Fruit fly (Drosophila melanogaster): Measurements from ENCODE around the gene Jasper.

The Jasper gene

DNA sequence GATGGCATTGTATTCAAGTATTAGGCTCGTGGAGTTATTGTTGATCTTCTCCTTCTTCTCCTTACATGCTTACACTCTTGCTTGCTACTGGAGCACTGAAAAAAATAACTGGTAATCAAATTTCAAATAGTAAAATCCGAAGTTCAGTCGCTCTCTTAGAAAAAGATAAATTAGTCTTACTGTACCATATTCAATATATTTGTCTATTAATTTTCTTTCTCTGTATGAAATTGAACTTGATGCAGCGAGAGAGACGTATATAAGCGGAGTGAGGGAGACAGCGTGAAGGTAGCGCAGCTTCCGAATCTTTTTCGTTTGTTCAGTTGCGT, 8.8 kb downstream of the Jasper start (continued):
- TF ChIP-seq dsx (GFP tag; optimal IDR thresholded peaks at IDR 0.05; ENCODE audit: poor library complexity, severe bottlenecking) (peak; percentile 94), Eip75B (GFP tag; optimal IDR thresholded peaks at IDR 0.05) (peak; percentile 98), esn (GFP tag; optimal IDR thresholded peaks at IDR 0.05) (peak; percentile 96), Eip78C (GFP tag) (peak; percentile 99), CG9139 (GFP tag; optimal IDR thresholded peaks at IDR 0.05) (peak; percentile 83), topi (GFP tag; optimal IDR thresholded peaks at IDR 0.05) (peak; percentile 97), CG6163 (GFP tag; IDR thresholded peaks at IDR 0.05) (peak; percentile 98), CG15336 (GFP tag; IDR thresholded peaks at IDR 0.05) (peak; percentile 94), CG34406 (GFP tag; optimal IDR thresholded peaks at IDR 0.05) (peak; percentile 93), Sox15 (GFP tag; optimal IDR thresholded peaks at IDR 0.05) (peak; percentile 81), CG11294 (GFP tag; IDR thresholded peaks at IDR 0.05) (peak; percentile 84), spab (GFP tag; optimal IDR thresholded peaks at IDR 0.05) (peak; percentile 89)

DNA sequence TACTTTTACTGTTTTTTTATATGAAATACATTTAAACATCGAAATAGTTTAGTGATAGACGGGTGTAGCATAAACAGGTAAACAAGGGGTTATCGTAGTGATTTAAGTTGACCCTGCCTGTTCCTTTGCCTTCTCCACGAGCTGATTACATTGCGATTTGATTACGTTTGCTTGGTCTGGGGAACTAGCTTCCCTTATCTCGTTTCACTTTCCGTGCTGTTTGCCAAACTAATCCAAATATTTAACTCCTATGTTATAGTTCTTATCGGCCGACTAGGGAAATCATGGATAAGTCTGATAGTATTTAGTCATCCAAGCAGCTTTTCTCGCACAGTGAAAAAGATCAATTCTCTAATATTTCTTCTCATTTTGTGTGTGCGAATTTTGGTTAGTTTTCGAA, 9.7 kb downstream of the Jasper start:
- TF ChIP-seq CG10631 (GFP tag; optimal IDR thresholded peaks at IDR 0.05) = no peak
- TF ChIP-seq fkh (GFP tag; optimal IDR thresholded peaks at IDR 0.05) = peak; percentile 75

DNA sequence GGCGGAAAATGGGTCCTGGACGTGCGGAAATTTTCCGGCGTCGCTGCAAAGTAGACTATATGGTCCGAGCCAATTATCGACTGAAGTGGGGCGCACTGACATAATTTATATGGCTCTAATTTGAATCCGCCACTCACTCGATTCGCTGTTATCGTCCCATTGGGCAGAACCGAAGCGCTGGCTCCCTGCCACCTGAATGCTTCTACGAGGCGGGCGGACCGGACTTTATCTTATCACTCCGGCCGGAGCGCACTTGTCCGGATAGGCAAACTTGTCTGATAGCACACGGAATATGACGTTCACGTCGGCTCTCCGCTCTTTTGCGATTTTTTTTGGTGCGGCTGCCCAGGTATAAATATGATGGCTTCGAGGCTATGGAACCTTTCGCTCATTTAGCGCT, 10.2 kb downstream of the Jasper start:
- TF ChIP-seq Hr38 (GFP tag; optimal IDR thresholded peaks at IDR 0.05) (no peak), CG11902 (GFP tag; optimal IDR thresholded peaks at IDR 0.05) (peak; percentile 64), CG1621 (tag; optimal IDR thresholded peaks at IDR 0.05) (no peak), vri (GFP tag; optimal IDR thresholded peaks at IDR 0.05) (peak; percentile 99), Eip78C (GFP tag) (peak; percentile 32), topi (GFP tag; optimal IDR thresholded peaks at IDR 0.05) (no peak), CG32006 (GFP tag; optimal IDR thresholded peaks at IDR 0.05) (no peak), Hr39 (GFP tag; optimal IDR thresholded peaks at IDR 0.05) (no peak)

DNA sequence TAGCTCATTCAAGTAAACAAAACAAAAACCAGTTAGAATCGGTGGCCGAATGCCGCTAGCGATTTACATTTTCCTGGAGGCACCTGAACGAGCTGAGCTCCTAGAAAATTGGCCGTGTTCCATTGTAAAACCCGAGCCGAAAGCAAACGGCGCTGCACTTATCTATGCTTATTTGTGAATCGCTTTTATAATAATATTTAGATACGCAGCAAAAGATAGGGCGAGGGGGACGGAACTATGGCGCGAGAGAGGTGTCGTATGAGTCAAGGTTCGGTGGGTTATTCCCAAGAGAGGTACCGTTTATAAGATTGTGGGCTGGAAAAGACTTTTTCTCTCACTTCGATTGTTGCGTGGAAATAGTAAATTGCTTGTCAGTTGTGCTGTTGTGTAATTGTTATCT, 11.4 kb downstream of the Jasper start:
- TF ChIP-seq fkh (GFP tag; optimal IDR thresholded peaks at IDR 0.05) (peak; percentile 65), Eip78C (GFP tag) (peak; percentile 43), Sox15 (GFP tag; optimal IDR thresholded peaks at IDR 0.05) (no peak), svp (GFP tag) (peak; percentile 45), Eip75B (GFP tag; optimal IDR thresholded peaks at IDR 0.05) (no peak)

DNA sequence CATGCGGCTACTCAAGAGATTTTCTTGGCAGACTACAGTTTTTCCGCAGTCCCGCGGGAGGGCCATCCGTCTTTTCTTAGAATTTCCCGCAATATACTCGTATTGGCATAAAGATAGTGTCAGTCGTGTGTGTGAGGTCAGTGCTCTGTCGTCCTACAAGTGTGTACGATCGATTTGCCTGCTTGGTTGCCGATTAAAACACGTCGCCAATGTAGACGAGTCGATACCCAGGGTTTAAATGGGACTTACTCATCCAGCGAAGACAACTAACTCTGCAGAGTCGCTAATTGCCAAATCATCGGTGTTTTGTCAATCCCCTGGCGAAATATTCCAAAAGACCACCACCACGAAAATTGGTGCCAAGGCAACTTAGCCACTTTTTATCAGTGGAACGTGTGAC, 13.7 kb downstream of the Jasper start:
- peak; percentile 25 for TF ChIP-seq Eip78C (GFP tag)
- no peak for TF ChIP-seq CG11294 (GFP tag; IDR thresholded peaks at IDR 0.05)

DNA sequence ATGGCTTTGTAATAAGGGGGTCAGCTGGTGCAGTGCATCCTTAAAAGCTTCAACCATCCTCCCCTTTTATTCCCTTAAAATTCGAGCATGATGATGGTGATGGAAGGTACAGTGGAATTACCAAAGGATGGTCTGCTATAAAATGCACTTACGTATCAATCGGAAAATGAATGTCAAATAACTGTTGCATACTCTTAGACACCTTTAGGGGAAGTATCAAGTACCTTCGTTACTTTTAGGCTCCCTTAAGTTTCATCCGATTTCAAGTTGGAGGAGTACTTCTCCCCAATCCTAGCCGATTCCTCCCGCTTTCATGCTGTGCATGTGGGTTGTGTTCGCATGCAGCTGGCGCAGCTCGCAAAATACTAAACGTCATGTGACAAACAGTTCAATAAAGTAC, 17.9 kb downstream of the Jasper start:
- no peak for TF ChIP-seq Sox14 (GFP tag; optimal IDR thresholded peaks at IDR 0.05)
- no peak for TF ChIP-seq Sox15 (GFP tag; optimal IDR thresholded peaks at IDR 0.05)
- TF ChIP-seq CG34406 (GFP tag; optimal IDR thresholded peaks at IDR 0.05) = no peak
- TF ChIP-seq dsx (GFP tag; optimal IDR thresholded peaks at IDR 0.05; ENCODE audit: poor library complexity, severe bottlenecking) = no peak
- no peak for TF ChIP-seq CG3919 (GFP tag; optimal IDR thresholded peaks at IDR 0.05)
- no peak for TF ChIP-seq CG8319 (GFP tag; optimal IDR thresholded peaks at IDR 0.05)
- TF ChIP-seq CG9139 (GFP tag; optimal IDR thresholded peaks at IDR 0.05) = no peak
- TF ChIP-seq net (GFP tag; optimal IDR thresholded peaks at IDR 0.05) = no peak
- no peak for TF ChIP-seq Ets21C (GFP tag; optimal IDR thresholded peaks at IDR 0.05)
- no peak for TF ChIP-seq pdm3 (GFP tag; optimal IDR thresholded peaks at IDR 0.05)
- no peak for TF ChIP-seq CG1621 (tag; optimal IDR thresholded peaks at IDR 0.05)
- no peak for TF ChIP-seq Ets96B (tag; optimal IDR thresholded peaks at IDR 0.05)

DNA sequence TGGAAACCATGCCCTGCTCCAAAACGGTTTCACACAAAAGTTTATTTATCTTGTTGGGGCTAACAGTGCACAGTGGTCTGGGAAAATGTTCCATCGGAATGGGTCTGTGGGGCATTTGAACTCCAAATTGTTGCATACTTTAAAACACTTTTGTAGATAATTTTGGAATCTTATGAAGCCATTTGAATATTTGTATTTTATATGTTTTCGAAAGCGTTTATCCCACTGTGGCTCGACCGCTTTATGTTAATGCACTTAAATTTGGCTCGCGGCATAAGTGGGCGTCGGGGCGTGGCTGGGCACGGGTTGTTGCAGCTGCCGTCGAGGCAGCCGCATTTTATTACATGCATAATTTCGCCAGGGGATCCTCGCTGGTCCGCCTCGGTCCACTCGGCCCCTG, 19.5 kb downstream of the Jasper start:
- TF ChIP-seq fd85E (GFP tag; optimal IDR thresholded peaks at IDR 0.05) = no peak
- TF ChIP-seq CG6276 (GFP tag; optimal IDR thresholded peaks at IDR 0.05) = peak; percentile 35
- peak; percentile 17 for TF ChIP-seq lz (GFP tag; optimal IDR thresholded peaks at IDR 0.05)
- peak; percentile 39 for TF ChIP-seq achi (GFP tag; optimal IDR thresholded peaks at IDR 0.05)
- TF ChIP-seq net (GFP tag; optimal IDR thresholded peaks at IDR 0.05) = peak; percentile 10
- TF ChIP-seq CG10669 (GFP tag; optimal IDR thresholded peaks at IDR 0.05) = no peak
- TF ChIP-seq Met (GFP tag; optimal IDR thresholded peaks at IDR 0.05) = peak; percentile 23
- peak; percentile 64 for TF ChIP-seq topi (GFP tag; optimal IDR thresholded peaks at IDR 0.05)
- peak; percentile 82 for TF ChIP-seq CG6163 (GFP tag; IDR thresholded peaks at IDR 0.05)
- TF ChIP-seq CG15336 (GFP tag; IDR thresholded peaks at IDR 0.05) = 0 out of 2 replicates have a peak, but pooled peaks have one; percentile 38
- TF ChIP-seq vri (GFP tag; optimal IDR thresholded peaks at IDR 0.05) = peak; percentile 19
- peak; percentile 7 for TF ChIP-seq CG8632 (GFP tag; optimal IDR thresholded peaks at IDR 0.05)
- TF ChIP-seq CG7368 (GFP tag; optimal IDR thresholded peaks at IDR 0.05) = peak; percentile 23
- no peak for TF ChIP-seq fkh (GFP tag; optimal IDR thresholded peaks at IDR 0.05)
- peak; percentile 42; the same call in 2 of the 3 replicates for TF ChIP-seq CG8119 (GFP tag; IDR thresholded peaks at IDR 0.05)
- TF ChIP-seq Ets21C (GFP tag; optimal IDR thresholded peaks at IDR 0.05) = peak; percentile 42
- peak; percentile 14 for TF ChIP-seq Sox15 (GFP tag; optimal IDR thresholded peaks at IDR 0.05)
- TF ChIP-seq CG11294 (GFP tag; IDR thresholded peaks at IDR 0.05) = 0 out of 2 replicates have a peak, but pooled peaks have one; percentile 18
- peak; percentile 44 for TF ChIP-seq esn (GFP tag; optimal IDR thresholded peaks at IDR 0.05)
- peak; percentile 34 for TF ChIP-seq OdsH (GFP tag; optimal IDR thresholded peaks at IDR 0.05)
- peak; percentile 7 for TF ChIP-seq Sox14 (GFP tag; optimal IDR thresholded peaks at IDR 0.05)
- TF ChIP-seq svp (GFP tag) = peak; percentile 87
- peak; percentile 32 for TF ChIP-seq CG32006 (GFP tag; optimal IDR thresholded peaks at IDR 0.05)

Measured in whole organism, prepupa.